Worm (Caenorhabditis elegans): ENCODE measurements around the gene bath-23.

bath-23 gene

DNA sequence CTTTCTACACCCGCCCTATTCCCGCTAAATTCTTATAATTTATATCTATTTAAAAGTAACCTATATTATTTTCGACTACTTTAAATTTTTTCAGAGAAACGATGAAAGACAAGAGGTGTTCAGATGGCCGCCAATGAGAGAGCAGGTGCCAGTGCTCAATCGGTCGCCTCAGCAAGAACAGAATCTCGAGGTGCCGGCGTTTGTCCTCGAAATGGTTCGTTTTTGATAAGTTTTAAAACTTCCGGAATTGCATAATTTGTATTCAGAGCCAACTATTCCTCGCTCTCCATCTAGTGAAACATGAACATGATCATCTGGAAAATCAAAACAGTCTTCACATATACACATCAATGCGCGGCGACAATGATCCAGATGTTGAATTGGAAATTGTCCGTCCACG lies at the start of gene bath-23:
TSS of gene bath-23 (plus strand) at position 301 of the 400 bp plus-strand sequence.
- TF ChIP-seq dao-5 (tag; optimal IDR thresholded peaks at IDR 0.05) (no peak), him-1 (tag; optimal IDR thresholded peaks at IDR 0.05) (no peak), W03F9.2 (tag; optimal IDR thresholded peaks at IDR 0.05) (no peak)

DNA sequence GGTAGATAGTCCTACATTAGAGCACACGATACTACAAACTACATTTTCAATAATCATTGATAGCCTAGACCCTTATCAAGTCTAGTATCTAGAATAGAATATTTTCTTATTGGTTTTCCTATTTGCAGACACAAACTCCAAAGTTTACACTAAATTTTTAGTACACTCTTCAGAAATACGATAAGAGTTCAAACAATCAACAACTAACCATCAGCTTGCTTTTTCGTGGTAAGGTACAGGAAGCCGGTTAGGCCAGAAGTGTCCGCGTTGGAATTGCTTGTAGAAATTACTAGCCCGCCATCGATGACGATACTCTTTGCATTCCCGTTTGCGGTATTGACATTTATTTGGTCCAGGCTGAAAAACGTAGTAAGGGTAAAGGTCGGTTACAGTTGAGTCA lies 48.9 kb upstream of the bath-23 start, which contains the start of gene Y46D2A.1:
TSS of gene Y46D2A.1 (plus strand) at position 301 of the 400 bp plus-strand sequence.
- TF ChIP-seq him-1 (tag; optimal IDR thresholded peaks at IDR 0.05) (no peak), W03F9.2 (tag; optimal IDR thresholded peaks at IDR 0.05) (no peak), dao-5 (tag; optimal IDR thresholded peaks at IDR 0.05) (no peak)

DNA sequence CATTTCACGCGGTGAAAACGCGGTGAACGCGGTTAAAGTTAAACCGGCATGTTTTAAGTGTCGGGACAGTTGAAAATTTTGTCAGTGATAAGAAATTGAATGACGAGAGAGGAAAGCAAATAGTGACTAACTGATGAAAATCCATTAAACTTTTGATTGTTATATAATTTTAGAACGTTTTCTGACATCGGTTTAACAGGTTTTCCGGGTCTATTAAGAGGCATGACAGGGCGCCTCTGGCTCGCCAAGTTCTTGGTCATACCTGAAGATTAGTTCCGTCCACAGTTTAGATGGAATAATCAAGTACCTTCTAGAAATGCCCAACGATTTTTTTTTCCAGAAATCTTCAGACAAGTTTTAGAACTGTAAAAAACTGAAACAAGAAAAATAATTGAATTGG lies 47.9 kb upstream of the bath-23 start, which contains the start of gene Y46D2A.2:
TSS of gene Y46D2A.2 (minus strand) at position 101 of the 400 bp plus-strand sequence.
- TF ChIP-seq him-1 (tag; optimal IDR thresholded peaks at IDR 0.05) = no peak
- TF ChIP-seq dao-5 (tag; optimal IDR thresholded peaks at IDR 0.05) = no peak
- no peak for TF ChIP-seq W03F9.2 (tag; optimal IDR thresholded peaks at IDR 0.05)

DNA sequence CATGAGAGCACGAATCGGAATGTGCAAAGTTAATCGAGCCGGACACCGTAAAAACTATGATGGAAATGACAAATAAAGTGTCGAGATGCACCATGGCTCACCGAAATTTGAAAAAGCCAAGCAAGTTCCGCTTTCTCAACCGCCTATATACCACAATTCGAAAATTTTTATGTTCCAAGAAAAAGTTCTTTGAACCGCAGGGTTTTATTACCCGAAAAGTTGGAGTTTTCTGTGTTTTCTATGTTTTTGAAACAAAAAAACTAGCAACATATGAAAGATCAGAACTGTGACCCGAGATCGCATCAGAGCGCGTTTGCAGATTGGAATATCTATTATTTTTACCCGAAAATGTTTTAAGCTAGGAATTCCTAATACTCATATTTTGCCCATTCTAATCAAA lies 44.0 kb upstream of the bath-23 start, which contains the start of gene Y46D2A.3:
TSS of gene Y46D2A.3 (minus strand) at position 101 of the 400 bp plus-strand sequence.
- TF ChIP-seq him-1 (tag; optimal IDR thresholded peaks at IDR 0.05) = no peak
- no peak for TF ChIP-seq W03F9.2 (tag; optimal IDR thresholded peaks at IDR 0.05)
- no peak for TF ChIP-seq dao-5 (tag; optimal IDR thresholded peaks at IDR 0.05)

DNA sequence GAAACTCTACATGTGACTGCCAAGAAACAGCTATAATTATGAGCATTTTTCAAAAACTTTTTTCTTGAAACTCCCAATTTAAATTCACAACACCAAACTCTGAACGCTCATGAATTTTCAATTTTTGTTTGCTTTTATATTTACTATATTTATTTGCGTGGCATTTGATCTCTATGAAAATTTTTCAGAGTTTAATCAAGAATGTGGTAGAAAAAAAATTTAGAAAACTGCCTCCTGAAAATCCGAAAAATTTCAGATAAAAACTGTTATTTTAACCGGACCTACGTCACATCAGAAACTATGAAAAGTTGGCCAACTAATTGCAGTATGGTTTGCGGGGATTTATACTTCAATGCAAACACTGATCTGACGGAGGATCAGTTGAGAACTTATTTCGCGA lies 39.1 kb upstream of the bath-23 start, which contains the start of gene irld-27:
TSS of gene irld-27 (plus strand) at position 301 of the 400 bp plus-strand sequence.
- TF ChIP-seq him-1 (tag; optimal IDR thresholded peaks at IDR 0.05) = no peak
- no peak for TF ChIP-seq dao-5 (tag; optimal IDR thresholded peaks at IDR 0.05)
- TF ChIP-seq W03F9.2 (tag; optimal IDR thresholded peaks at IDR 0.05) = no peak

DNA sequence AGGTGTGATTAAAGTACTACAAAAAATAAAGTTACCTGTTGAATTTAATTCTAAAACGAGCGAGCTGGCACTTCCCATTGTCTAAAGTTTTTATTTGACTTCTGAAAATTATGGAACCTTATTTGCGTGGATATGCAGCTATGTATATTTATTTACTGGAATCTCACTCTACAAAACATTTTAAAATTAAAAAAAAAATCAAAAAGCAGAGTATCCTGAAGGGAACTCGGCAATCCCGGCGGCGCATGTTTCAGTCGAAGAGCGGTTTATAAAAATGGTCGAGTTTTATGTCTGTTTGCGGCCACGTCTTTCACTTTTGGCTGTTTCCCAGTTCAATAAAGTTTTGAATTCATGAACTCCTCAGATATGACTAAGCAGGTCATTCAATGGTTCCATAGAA lies 34.1 kb upstream of the bath-23 start, which contains the start of gene F14D2.19:
TSS of gene F14D2.19 (minus strand) at position 101 of the 400 bp plus-strand sequence.
- no peak for TF ChIP-seq W03F9.2 (tag; optimal IDR thresholded peaks at IDR 0.05)
- TF ChIP-seq dao-5 (tag; optimal IDR thresholded peaks at IDR 0.05) = no peak
- no peak for TF ChIP-seq him-1 (tag; optimal IDR thresholded peaks at IDR 0.05)

DNA sequence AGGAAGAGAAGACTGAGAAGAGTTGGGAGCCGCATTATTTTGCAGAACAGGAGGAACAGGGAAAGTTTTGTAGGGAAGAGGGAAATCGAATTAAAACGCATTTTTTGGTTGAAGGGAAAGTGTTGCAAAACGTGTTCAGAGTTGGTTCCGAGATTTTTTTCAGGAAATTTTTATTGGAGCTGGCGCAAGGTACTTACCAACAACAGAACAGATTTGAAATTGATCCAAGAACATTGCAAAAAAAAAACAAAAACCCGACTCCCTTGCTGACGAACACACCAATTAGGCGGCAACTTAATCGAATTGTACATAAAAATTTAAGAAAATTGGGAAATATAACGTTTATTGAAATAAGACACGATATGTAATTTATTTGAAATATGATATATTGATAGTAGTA lies 32.6 kb upstream of the bath-23 start, which contains the start of gene F14D2.7:
TSS of gene F14D2.7 (minus strand) at position 101 of the 400 bp plus-strand sequence.
- TF ChIP-seq dao-5 (tag; optimal IDR thresholded peaks at IDR 0.05) (no peak), him-1 (tag; optimal IDR thresholded peaks at IDR 0.05) (no peak), W03F9.2 (tag; optimal IDR thresholded peaks at IDR 0.05) (no peak)

DNA sequence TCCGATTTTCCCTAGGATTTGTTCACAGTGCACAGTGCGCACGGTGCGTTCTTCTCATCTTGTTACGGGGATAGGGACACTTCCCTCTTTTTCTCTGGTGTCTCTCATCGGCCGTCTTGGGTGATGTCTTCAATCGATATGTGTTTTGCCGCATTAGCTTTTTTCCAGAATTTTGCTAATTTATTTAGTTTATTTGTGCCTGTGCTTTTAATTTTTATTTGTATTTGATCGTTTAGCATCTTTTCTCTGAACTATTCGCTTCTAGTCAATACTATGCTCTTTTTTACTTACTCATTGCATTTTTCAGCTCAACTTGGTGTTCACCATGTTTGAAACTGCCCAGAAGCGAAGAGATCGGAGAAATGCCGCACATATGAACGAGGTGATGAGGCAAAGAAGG lies 30.9 kb upstream of the bath-23 start, which contains the start of gene F14D2.5:
TSS of gene F14D2.5 (plus strand) at position 301 of the 400 bp plus-strand sequence.
- TF ChIP-seq him-1 (tag; optimal IDR thresholded peaks at IDR 0.05) = no peak
- TF ChIP-seq dao-5 (tag; optimal IDR thresholded peaks at IDR 0.05) = no peak
- no peak for TF ChIP-seq W03F9.2 (tag; optimal IDR thresholded peaks at IDR 0.05)

DNA sequence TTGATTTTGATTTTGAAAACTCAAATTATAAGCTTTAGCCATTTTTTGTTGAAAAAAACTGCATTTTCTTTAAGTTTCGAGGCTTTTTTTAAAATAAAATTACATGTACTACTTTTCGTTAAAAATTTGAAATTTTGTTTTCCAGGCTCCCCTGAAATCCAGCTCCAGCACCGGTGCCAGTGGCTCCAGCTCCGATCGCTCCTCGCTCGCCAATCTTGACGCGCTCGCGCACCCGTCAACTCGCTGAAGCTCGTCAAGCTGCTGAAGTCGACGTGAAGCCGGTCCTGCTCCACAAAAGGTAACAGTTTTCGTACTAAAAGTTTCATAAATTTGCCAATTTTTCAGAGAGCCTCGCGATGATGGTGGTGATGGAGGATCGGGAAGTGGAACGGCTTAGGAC lies 30.3 kb upstream of the bath-23 start:
- no peak for TF ChIP-seq W03F9.2 (tag; optimal IDR thresholded peaks at IDR 0.05)
- no peak for TF ChIP-seq him-1 (tag; optimal IDR thresholded peaks at IDR 0.05)
- no peak for TF ChIP-seq dao-5 (tag; optimal IDR thresholded peaks at IDR 0.05)

DNA sequence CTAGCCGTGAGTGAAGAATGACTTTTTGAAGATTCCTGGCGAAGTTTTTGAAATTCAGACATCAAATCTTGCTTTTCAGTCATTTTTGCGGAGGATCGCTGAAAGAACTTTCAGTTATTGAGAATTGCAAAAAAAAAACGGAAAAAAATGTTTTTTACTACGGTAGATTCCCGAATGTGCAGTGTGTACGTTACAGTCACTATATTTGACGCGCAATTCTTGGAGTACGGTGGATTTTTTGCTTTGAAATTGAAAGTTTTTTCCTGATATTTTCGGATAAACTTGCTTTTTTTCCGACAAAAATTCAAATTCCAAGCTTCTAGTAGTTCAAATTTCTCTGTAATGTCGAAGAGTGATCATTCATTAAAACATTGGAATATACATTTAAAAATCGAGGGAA lies 29.1 kb upstream of the bath-23 start, which contains the start of gene F14D2.11:
TSS of gene F14D2.11 (minus strand) at position 101 of the 400 bp plus-strand sequence.
- TF ChIP-seq W03F9.2 (tag; optimal IDR thresholded peaks at IDR 0.05) (no peak), dao-5 (tag; optimal IDR thresholded peaks at IDR 0.05) (no peak), him-1 (tag; optimal IDR thresholded peaks at IDR 0.05) (no peak)

DNA sequence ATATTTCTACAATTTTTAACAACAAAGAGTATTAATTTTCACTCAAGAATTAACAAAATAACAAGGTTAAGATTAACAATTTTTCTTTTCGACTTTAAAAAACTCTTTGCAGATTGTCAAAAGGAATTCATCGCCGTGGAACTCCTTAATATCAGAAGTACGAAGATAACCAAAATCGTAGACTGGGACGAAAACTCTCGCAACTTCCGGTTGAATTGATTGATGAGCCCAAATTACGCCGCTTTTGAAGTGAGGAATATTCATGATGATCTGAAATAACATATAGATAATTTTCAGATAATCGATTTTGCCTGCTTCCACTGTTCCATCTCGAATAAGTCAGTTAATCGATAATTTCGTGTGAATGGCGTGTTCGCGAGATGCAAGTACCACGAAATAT lies 27.4 kb upstream of the bath-23 start, which contains the start of gene F14D2.15:
TSS of gene F14D2.15 (minus strand) at position 101 of the 400 bp plus-strand sequence.
- no peak for TF ChIP-seq him-1 (tag; optimal IDR thresholded peaks at IDR 0.05)
- no peak for TF ChIP-seq dao-5 (tag; optimal IDR thresholded peaks at IDR 0.05)
- TF ChIP-seq W03F9.2 (tag; optimal IDR thresholded peaks at IDR 0.05) = no peak

DNA sequence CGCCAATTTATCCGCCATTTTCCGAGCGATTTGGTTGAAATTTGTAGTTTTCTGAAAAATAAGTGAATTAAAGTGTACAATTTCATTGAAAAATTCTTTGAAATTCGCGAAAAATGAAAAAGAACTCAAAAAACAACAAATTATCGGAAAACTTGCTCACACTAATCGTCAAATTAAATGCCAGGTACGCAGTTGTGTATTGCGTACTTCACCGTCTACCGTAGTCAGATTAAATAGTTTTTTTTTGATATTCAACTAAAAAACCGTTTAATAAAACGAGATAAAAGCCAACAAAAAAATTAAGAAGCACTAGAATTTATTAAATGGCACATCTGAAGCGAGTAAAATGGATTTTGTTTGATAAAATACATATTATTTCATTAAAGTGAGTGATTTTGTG lies 26.2 kb upstream of the bath-23 start, which contains the start of gene bath-28:
TSS of gene bath-28 (minus strand) at position 51 of the 400 bp plus-strand sequence.
- TF ChIP-seq dao-5 (tag; optimal IDR thresholded peaks at IDR 0.05) (no peak), W03F9.2 (tag; optimal IDR thresholded peaks at IDR 0.05) (no peak), him-1 (tag; optimal IDR thresholded peaks at IDR 0.05) (no peak)

DNA sequence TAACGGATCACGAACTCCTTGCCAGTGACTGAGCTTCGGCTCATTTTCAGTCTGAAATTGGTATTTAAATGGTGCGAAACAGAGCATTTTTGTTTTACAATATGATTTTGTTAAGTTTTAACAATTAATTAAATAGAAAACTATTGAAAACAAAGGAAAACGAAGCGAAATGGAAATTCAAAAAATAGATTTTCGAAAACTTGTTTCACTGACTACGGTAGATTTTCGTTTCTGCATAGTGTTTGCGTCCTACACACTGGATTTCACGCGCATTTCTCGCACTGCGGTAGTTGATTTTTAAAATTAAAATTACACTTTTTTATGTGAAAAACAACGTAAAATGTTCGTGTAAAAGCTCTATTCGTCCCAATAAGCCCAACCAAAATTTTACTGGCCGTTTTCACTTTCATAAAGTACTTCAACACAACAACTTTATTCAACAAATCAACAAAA lies 24.8 kb upstream of the bath-23 start, which contains the start of gene bath-30:
TSS of gene bath-30 (minus strand) at position 51 of the 453 bp plus-strand sequence.
- no peak for TF ChIP-seq W03F9.2 (tag; optimal IDR thresholded peaks at IDR 0.05)
- TF ChIP-seq dao-5 (tag; optimal IDR thresholded peaks at IDR 0.05) = no peak
- TF ChIP-seq him-1 (tag; optimal IDR thresholded peaks at IDR 0.05) = no peak

DNA sequence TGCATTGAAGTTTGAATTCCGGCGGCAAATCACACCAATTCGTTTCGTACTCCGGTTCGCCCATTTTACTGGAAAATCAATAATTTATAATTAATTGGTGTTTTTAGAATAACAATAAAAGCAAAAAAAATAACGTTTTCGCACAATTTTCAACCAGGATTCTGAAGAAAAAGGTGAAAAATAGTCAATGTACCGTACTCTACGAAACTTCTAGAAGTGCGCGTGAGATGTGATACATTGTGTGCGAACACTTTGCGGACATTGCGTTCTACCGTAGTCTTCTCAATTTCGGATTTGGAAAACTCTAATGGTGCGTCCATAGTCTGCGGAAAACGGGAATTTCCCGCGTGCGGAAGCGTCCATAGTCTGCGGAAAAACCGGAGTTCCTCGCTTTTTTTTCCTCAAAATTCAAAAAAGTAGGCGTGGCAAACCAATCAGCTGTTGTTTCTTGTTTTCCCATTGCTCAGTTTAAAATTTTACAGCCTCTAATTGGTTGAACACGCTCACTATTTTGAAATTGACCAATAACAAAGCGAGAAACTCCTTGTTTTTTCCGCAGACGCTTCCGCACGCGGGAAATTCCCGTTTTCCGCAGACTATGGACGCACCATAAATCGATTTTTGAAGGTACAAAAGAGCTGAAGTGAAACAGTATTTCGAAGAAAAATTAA lies 23.0 kb upstream of the bath-23 start, which contains the start of the genes F14D2.14 and bath-29:
TSS of gene F14D2.14 (minus strand) at position 51 of the 671 bp plus-strand sequence.
TSS of gene bath-29 (plus strand) at position 621 of the 671 bp plus-strand sequence.
- TF ChIP-seq him-1 (tag; optimal IDR thresholded peaks at IDR 0.05) = no peak
- TF ChIP-seq W03F9.2 (tag; optimal IDR thresholded peaks at IDR 0.05) = no peak
- no peak for TF ChIP-seq dao-5 (tag; optimal IDR thresholded peaks at IDR 0.05)

All from whole organism, L4/young adult.